Worm (Caenorhabditis elegans) whole organism, late embryonic: Measurements from ENCODE around the gene cyn-7.

Experiments used
- C08G9.2 ChIP-seq: sonication (generic microtip); optimal IDR thresholded peaks from 2 replicates; lab custom pipeline; 2016; ENCODE audit warnings: mild to moderate bottlenecking, missing genetic modification characterization, moderate library complexity, missing compliant biosample characterization
- C38D4.7 ChIP-seq: fragments of 200-800 bp; sonication (Bioruptor generic); optimal IDR thresholded peaks from 2 replicates; lab custom pipeline; 2018; ENCODE audit warnings: mild to moderate bottlenecking, missing genetic modification characterization, moderate library complexity, missing compliant biosample characterization
- F13H6.1 ChIP-seq: sonication (generic microtip); optimal IDR thresholded peaks from 2 replicates; lab custom pipeline; 2016; ENCODE audit warnings: missing genetic modification characterization, missing compliant biosample characterization
- K02D7.2 ChIP-seq: sonication (generic microtip); optimal IDR thresholded peaks from 2 replicates; lab custom pipeline; 2017; ENCODE audit warnings: mild to moderate bottlenecking, missing genetic modification characterization, missing compliant biosample characterization
- ahr-1 ChIP-seq: sonication (generic microtip); optimal IDR thresholded peaks from 2 replicates; lab custom pipeline; 2016; ENCODE audit warnings: missing genetic modification characterization, missing compliant biosample characterization
- ama-1 ChIP-seq: fragments of 150-350 bp; optimal IDR thresholded peaks from 2 replicates; lab custom pipeline; 2014
- ceh-14 ChIP-seq: sonication (generic microtip); optimal IDR thresholded peaks from 2 replicates; lab custom pipeline; 2016; ENCODE audit warnings: missing genotype, missing genetic modification characterization, missing compliant biosample characterization
- ceh-18 ChIP-seq: sonication (generic microtip); optimal IDR thresholded peaks from 2 replicates; lab custom pipeline; 2016; ENCODE audit warnings: missing genetic modification characterization, missing compliant biosample characterization
- ceh-19 ChIP-seq: fragments of 200-800 bp; sonication (Bioruptor generic); optimal IDR thresholded peaks from 2 replicates; lab custom pipeline; 2018; ENCODE audit warnings: mild to moderate bottlenecking, missing genetic modification characterization, missing compliant biosample characterization
- ceh-2 ChIP-seq: sonication (generic microtip); optimal IDR thresholded peaks from 2 replicates; lab custom pipeline; 2016; ENCODE audit warnings: missing genotype, missing genetic modification characterization, missing compliant biosample characterization
- ceh-22 ChIP-seq: sonication (generic microtip); optimal IDR thresholded peaks from 2 replicates; lab custom pipeline; 2017; ENCODE audit warnings: missing biosample characterization, missing genetic modification characterization
- ceh-30 ChIP-seq: fragments of 150-350 bp; optimal IDR thresholded peaks from 2 replicates; lab custom pipeline; 2014; ENCODE audit warnings: missing biosample characterization, missing genetic modification characterization
- ceh-31 ChIP-seq: sonication (generic microtip); optimal IDR thresholded peaks from 2 replicates; lab custom pipeline; 2016; ENCODE audit warnings: missing genetic modification characterization, missing compliant biosample characterization
- ceh-48 ChIP-seq: sonication (generic microtip); optimal IDR thresholded peaks from 2 replicates; lab custom pipeline; 2016; ENCODE audit warnings: missing genetic modification characterization, inconsistent platforms, missing compliant biosample characterization
- che-1 ChIP-seq: sonication (generic microtip); optimal IDR thresholded peaks from 2 replicates; lab custom pipeline; 2016; ENCODE audit warnings: mild to moderate bottlenecking, missing genetic modification characterization, missing compliant biosample characterization
- dve-1 ChIP-seq: sonication (generic microtip); optimal IDR thresholded peaks from 2 replicates; lab custom pipeline; 2017; ENCODE audit warnings: antibody characterized with exemption, mild to moderate bottlenecking, missing genetic modification characterization, missing compliant biosample characterization
- elt-2 ChIP-seq: sonication (generic microtip); optimal IDR thresholded peaks from 2 replicates; lab custom pipeline; 2016; ENCODE audit warnings: missing genetic modification reagents, missing genetic modification characterization, missing compliant biosample characterization
- elt-4 ChIP-seq: sonication (generic microtip); optimal IDR thresholded peaks from 2 replicates; lab custom pipeline; 2016; ENCODE audit warnings: missing genetic modification characterization, missing compliant biosample characterization
- ets-4 ChIP-seq: sonication (generic microtip); optimal IDR thresholded peaks from 2 replicates; lab custom pipeline; 2016; ENCODE audit warnings: missing genetic modification characterization, missing compliant biosample characterization
- eyg-1 ChIP-seq: sonication (generic microtip); optimal IDR thresholded peaks from 2 replicates; lab custom pipeline; 2016; ENCODE audit warnings: missing genotype, missing genetic modification characterization, missing compliant biosample characterization
- fkh-10 ChIP-seq: fragments of 150-350 bp; optimal IDR thresholded peaks from 2 replicates; lab custom pipeline; 2014; ENCODE audit warnings: missing biosample characterization, missing genetic modification reagents, missing genetic modification characterization
- fkh-6 ChIP-seq: sonication (generic microtip); optimal IDR thresholded peaks from 2 replicates; lab custom pipeline; 2016; ENCODE audit warnings: missing genetic modification characterization, missing compliant biosample characterization
- hlh-13 ChIP-seq: fragments of 200-800 bp; sonication (Bioruptor generic); optimal IDR thresholded peaks from 2 replicates; lab custom pipeline; 2018; ENCODE audit warnings: mild to moderate bottlenecking, missing genetic modification characterization, missing compliant biosample characterization
- hlh-6 ChIP-seq: sonication (generic microtip); optimal IDR thresholded peaks from 2 replicates; lab custom pipeline; 2016; ENCODE audit warnings: missing genotype, missing genetic modification characterization, missing compliant biosample characterization
- hlh-8 ChIP-seq: sonication (generic microtip); optimal IDR thresholded peaks from 2 replicates; lab custom pipeline; 2016; ENCODE audit warnings: missing genotype, missing genetic modification characterization, missing compliant biosample characterization
- lim-6 ChIP-seq: sonication (generic microtip); optimal IDR thresholded peaks from 2 replicates; lab custom pipeline; 2016; ENCODE audit warnings: missing genetic modification characterization, missing compliant biosample characterization
- lin-11 ChIP-seq: fragments of 200-800 bp; sonication (Bioruptor generic); optimal IDR thresholded peaks from 2 replicates; lab custom pipeline; 2018; ENCODE audit warnings: mild to moderate bottlenecking, missing genetic modification characterization, missing compliant biosample characterization
- nfya-1 ChIP-seq: sonication (generic microtip); optimal IDR thresholded peaks from 2 replicates; lab custom pipeline; 2017; ENCODE audit warnings: missing genetic modification characterization, mild to moderate bottlenecking, missing compliant biosample characterization, antibody characterized with exemption, moderate library complexity
- nhr-11 ChIP-seq: fragments of 150-350 bp; optimal IDR thresholded peaks from 2 replicates; lab custom pipeline; 2014; ENCODE audit warnings: missing biosample characterization, missing genetic modification characterization
- npax-4 ChIP-seq: sonication (generic microtip); optimal IDR thresholded peaks from 2 replicates; lab custom pipeline; 2016; ENCODE audit warnings: missing genetic modification characterization, missing compliant biosample characterization
- pax-1 ChIP-seq: fragments of 150-350 bp; optimal IDR thresholded peaks from 2 replicates; lab custom pipeline; 2014; ENCODE audit warnings: missing biosample characterization, missing genetic modification characterization
- pha-2 ChIP-seq: sonication (generic microtip); optimal IDR thresholded peaks from 2 replicates; lab custom pipeline; 2017; ENCODE audit warnings: mild to moderate bottlenecking, missing genetic modification characterization, missing compliant biosample characterization
- pros-1 ChIP-seq: fragments of 150-350 bp; optimal IDR thresholded peaks from 2 replicates; lab custom pipeline; 2014; ENCODE audit warnings: missing biosample characterization, missing genetic modification reagents, missing genetic modification characterization
- ref-2 ChIP-seq: sonication (generic microtip); optimal IDR thresholded peaks from 2 replicates; lab custom pipeline; 2016; ENCODE audit warnings: missing genetic modification characterization, missing compliant biosample characterization
- rnt-1 ChIP-seq: sonication (generic microtip); optimal IDR thresholded peaks from 2 replicates; lab custom pipeline; 2016; ENCODE audit warnings: missing genetic modification characterization, missing compliant biosample characterization
- sox-4 ChIP-seq: sonication (generic microtip); optimal IDR thresholded peaks from 2 replicates; lab custom pipeline; 2017; ENCODE audit warnings: mild to moderate bottlenecking, missing genetic modification characterization, inconsistent platforms, missing compliant biosample characterization
- tbx-2 ChIP-seq: sonication (generic microtip); optimal IDR thresholded peaks from 2 replicates; lab custom pipeline; 2016; ENCODE audit warnings: missing genetic modification characterization, missing compliant biosample characterization
- unc-42 ChIP-seq: sonication (generic microtip); optimal IDR thresholded peaks from 2 replicates; lab custom pipeline; 2016; ENCODE audit warnings: missing genotype, missing genetic modification characterization, missing compliant biosample characterization
- unc-55 ChIP-seq: sonication (generic microtip); optimal IDR thresholded peaks from 2 replicates; lab custom pipeline; 2017; ENCODE audit warnings: missing biosample characterization, missing genetic modification reagents, missing genetic modification characterization
- zip-5 ChIP-seq: sonication (generic microtip); optimal IDR thresholded peaks from 2 replicates; lab custom pipeline; 2016; ENCODE audit warnings: missing genetic modification characterization, missing compliant biosample characterization
- ztf-16 ChIP-seq: sonication (generic microtip); optimal IDR thresholded peaks from 2 replicates; lab custom pipeline; 2017; ENCODE audit warnings: missing genetic modification characterization, missing compliant biosample characterization

Gene cyn-7

ce11 chrV:15190903-15191302 is 3.7 kb upstream of the cyn-7 start, which contains the start of gene Y75B12B.11 (continued):
- peak; percentile 50 for TF ChIP-seq zip-5 (tag; lab: Kevin White, UChicago)
- peak; percentile 84 for TF ChIP-seq hlh-8 (tag; lab: Kevin White, UChicago)
- peak; percentile 90 for TF ChIP-seq che-1 (tag; lab: Kevin White, UChicago)
- peak; percentile 85 for TF ChIP-seq K02D7.2
- TF ChIP-seq ets-4 (tag; lab: Kevin White, UChicago), result peak; percentile 69
- TF ChIP-seq ceh-18, result peak; percentile 78
- TF ChIP-seq elt-4 (tag; lab: Kevin White, UChicago), result peak; percentile 82
- TF ChIP-seq C38D4.7, result peak; percentile 86
- peak; percentile 93 for TF ChIP-seq ceh-14 (tag; lab: Kevin White, UChicago)
- TF ChIP-seq hlh-6, result peak; percentile 92
- TF ChIP-seq F13H6.1 (tag; lab: Kevin White, UChicago), result peak; percentile 81
- peak; percentile 93 for TF ChIP-seq ceh-19
- TF ChIP-seq ahr-1 (tag; lab: Kevin White, UChicago), result peak; percentile 71
- TF ChIP-seq ceh-48 (tag; lab: Kevin White, UChicago), result peak; percentile 74
- TF ChIP-seq pha-2 (tag; lab: Kevin White, UChicago), result peak; percentile 90
- peak; percentile 87 for TF ChIP-seq ref-2
- TF ChIP-seq eyg-1 (tag; lab: Kevin White, UChicago), result peak; percentile 87
- no peak for TF ChIP-seq nhr-11 (tag; lab: Kevin White, UChicago)
- TF ChIP-seq fkh-10 (GFP tag; lab: Kevin White, UChicago), result no peak
- peak; percentile 75 for TF ChIP-seq hlh-13
- TF ChIP-seq elt-2, result peak; percentile 93
- peak; percentile 86 for TF ChIP-seq tbx-2 (tag; lab: Kevin White, UChicago)
- peak; percentile 88 for TF ChIP-seq ceh-2 (tag; lab: Kevin White, UChicago)
- TF ChIP-seq ama-1 (lab: Kevin White, UChicago), result no peak
- TF ChIP-seq ceh-22 (tag; lab: Kevin White, UChicago), result no peak
- peak; percentile 46 for TF ChIP-seq lim-6 (tag; lab: Kevin White, UChicago)
- TF ChIP-seq rnt-1 (tag; lab: Kevin White, UChicago), result peak; percentile 76
- TF ChIP-seq, all 69 proteins: peak for 60

ce11 chrV:15189567-15189966 is 2.4 kb upstream of the cyn-7 start, which contains the start of gene cyn-3:
TSS of gene cyn-3 (plus strand) at chrV:15189927.
- TF ChIP-seq dve-1 (tag; lab: Kevin White, UChicago) (peak; percentile 58), ceh-18 (peak; percentile 36), tbx-2 (tag; lab: Kevin White, UChicago) (peak; percentile 16), ztf-16 (tag; lab: Kevin White, UChicago) (no peak), lim-6 (tag; lab: Kevin White, UChicago) (no peak), sox-4 (tag; lab: Kevin White, UChicago) (no peak), pax-1 (tag; lab: Kevin White, UChicago) (no peak), npax-4 (tag; lab: Kevin White, UChicago) (no peak), ceh-31 (tag; lab: Kevin White, UChicago) (peak; percentile 63), lin-11 (tag; lab: Kevin White, UChicago) (no peak), C08G9.2 (tag; lab: Kevin White, UChicago) (no peak), nfya-1 (peak; percentile 66), unc-55 (GFP tag; lab: Kevin White, UChicago) (peak; percentile 40), ceh-48 (tag; lab: Kevin White, UChicago) (peak; percentile 30), rnt-1 (tag; lab: Kevin White, UChicago) (no peak), fkh-6 (tag; lab: Kevin White, UChicago) (no peak), ceh-30 (tag; lab: Kevin White, UChicago) (no peak), pros-1 (peak; percentile 12), K02D7.2 (no peak), unc-42 (peak; percentile 76)
